Worm (Caenorhabditis elegans) whole organism, L4/young adult: ENCODE measurements around the gene his-70.

Experiments
- W03F9.2 ChIP-seq: fragments of 150-350 bp; optimal IDR thresholded peaks from 2 replicates; lab custom pipeline; 2014; ENCODE audit warnings: missing biosample characterization, missing genetic modification characterization
- dao-5 ChIP-seq: sonication (generic microtip); optimal IDR thresholded peaks from 2 replicates; lab custom pipeline; 2016; ENCODE audit warnings: missing genotype, missing genetic modification characterization, moderate library complexity, missing compliant biosample characterization
- him-1 ChIP-seq: sonication (generic microtip); optimal IDR thresholded peaks from 2 replicates; lab custom pipeline; 2016; ENCODE audit warnings: missing genotype, missing genetic modification reagents, missing genetic modification characterization, missing compliant biosample characterization

The his-70 gene

ce11 chrIII:4010987-4011386, 48.9 kb downstream of the his-70 start:
- TF ChIP-seq him-1 (tag; lab: Kevin White, UChicago) (no peak), W03F9.2 (no peak), dao-5 (no peak)

- TF ChIP-seq dao-5 (no peak), W03F9.2 (no peak), him-1 (tag; lab: Kevin White, UChicago) (no peak)
These were observed 49.8 kb downstream of the his-70 start for ce11 chrIII:4010168-4010567.
